Worm (Caenorhabditis elegans) whole organism, L1 larva: ENCODE measurements around the gene Y25C1A.2.

Experiments used
- C16A3.4 ChIP-seq: fragments of 150-350 bp; optimal IDR thresholded peaks from 2 replicates; lab custom pipeline; 2014; ENCODE audit warnings: missing biosample characterization, missing genetic modification characterization
- F16B12.6 ChIP-seq: fragments of 150-350 bp; optimal IDR thresholded peaks from 2 replicates; lab custom pipeline; 2014; ENCODE audit warnings: missing biosample characterization, missing genetic modification characterization
- aha-1 ChIP-seq: fragments of 150-350 bp; optimal IDR thresholded peaks from 2 replicates; lab custom pipeline; 2014; ENCODE audit warnings: missing biosample characterization, missing genetic modification characterization
- aly-2 ChIP-seq: fragments of 150-350 bp; optimal IDR thresholded peaks from 2 replicates; lab custom pipeline; 2014; ENCODE audit warnings: missing biosample characterization, missing genetic modification characterization
- ama-1 ChIP-seq: fragments of 150-350 bp; optimal IDR thresholded peaks from 2 replicates; lab custom pipeline; 2014
- blmp-1 ChIP-seq: fragments of 150-350 bp; optimal IDR thresholded peaks from 2 replicates; lab custom pipeline; 2014; ENCODE audit warnings: missing biosample characterization, missing genetic modification characterization
- ceh-63 ChIP-seq: fragments of 200-800 bp; sonication (Bioruptor generic); optimal IDR thresholded peaks from 2 replicates; lab custom pipeline; 2018; ENCODE audit warnings: mild to moderate bottlenecking, missing genetic modification characterization, missing compliant biosample characterization
- ceh-82 ChIP-seq, 3 experiments: fragments of 150-350 bp in 1 of 3; sonication (generic microtip) in 2 of 3; optimal IDR thresholded peaks; 2 replicates each; lab custom pipeline; 2014 to 2017; ENCODE audit warnings: missing biosample characterization in 3 of 3, missing genetic modification characterization in 3 of 3
- efl-1 ChIP-seq, 4 experiments: fragments of 150-350 bp; optimal IDR thresholded peaks in 3 of 4; peaks in 1 of 4; 1 replicate in 1 of 4; 2 replicates in 3 of 4; lab custom pipeline; 2014; ENCODE audit warnings: missing biosample characterization in 2 of 4, missing genetic modification characterization in 2 of 4, missing genetic modification reagents in 2 of 4
- efl-3 ChIP-seq: fragments of 200-800 bp; sonication (Bioruptor generic); optimal IDR thresholded peaks from 2 replicates; lab custom pipeline; 2018; ENCODE audit warnings: mild to moderate bottlenecking, missing genetic modification characterization, missing compliant biosample characterization
- egl-13 ChIP-seq: sonication (generic microtip); optimal IDR thresholded peaks from 2 replicates; lab custom pipeline; 2016; ENCODE audit warnings: missing genotype, missing genetic modification reagents, missing genetic modification characterization, missing compliant biosample characterization
- egl-27 ChIP-seq, 2 experiments: fragments of 150-350 bp in 1 of 2; sonication (generic microtip); optimal IDR thresholded peaks; 3 replicates each; lab custom pipeline; 2017 to 2018; ENCODE audit warnings: missing biosample characterization in 2 of 2, missing genetic modification characterization in 2 of 2, missing genetic modification reagents in 2 of 2
- fkh-4 ChIP-seq: sonication (generic microtip); optimal IDR thresholded peaks from 2 replicates; lab custom pipeline; 2016; ENCODE audit warnings: missing compliant biosample characterization, missing genetic modification characterization, borderline replicate concordance
- fos-1 ChIP-seq: fragments of 150-350 bp; optimal IDR thresholded peaks from 2 replicates; lab custom pipeline; 2014; ENCODE audit warnings: missing biosample characterization, missing genetic modification characterization
- hlh-17 ChIP-seq: fragments of 200-800 bp; sonication (Bioruptor generic); optimal IDR thresholded peaks from 2 replicates; lab custom pipeline; 2018; ENCODE audit warnings: missing genetic modification characterization, mild to moderate bottlenecking, missing compliant biosample characterization, moderate library complexity, borderline replicate concordance
- hpl-2 ChIP-seq: fragments of 150-350 bp; optimal IDR thresholded peaks from 2 replicates; lab custom pipeline; 2014; ENCODE audit warnings: missing biosample characterization, missing genetic modification reagents, missing genetic modification characterization
- jun-1 ChIP-seq: fragments of 150-350 bp; optimal IDR thresholded peaks from 2 replicates; lab custom pipeline; 2014; ENCODE audit warnings: missing biosample characterization, missing genetic modification reagents, missing genetic modification characterization
- lin-15B ChIP-seq: fragments of 150-350 bp; sonication (generic microtip); optimal IDR thresholded peaks from 3 replicates; lab custom pipeline; 2014; ENCODE audit warnings: missing biosample characterization, missing genetic modification characterization
- lin-35 ChIP-seq, 2 experiments: fragments of 150-350 bp; optimal IDR thresholded peaks; 2 replicates each; lab custom pipeline; 2014; ENCODE audit warnings: missing biosample characterization in 2 of 2, missing genetic modification characterization in 2 of 2, missing genetic modification reagents in 2 of 2
- lin-39 ChIP-seq: fragments of 150-350 bp; optimal IDR thresholded peaks from 2 replicates; lab custom pipeline; 2014; ENCODE audit warnings: missing biosample characterization, missing genetic modification reagents, missing genetic modification characterization
- lsy-2 ChIP-seq, 2 experiments: fragments of 150-350 bp; optimal IDR thresholded peaks; 2 replicates each; lab custom pipeline; 2014; ENCODE audit warnings: missing biosample characterization in 2 of 2, missing genetic modification characterization in 2 of 2
- mdl-1 ChIP-seq, 2 experiments: fragments of 150-350 bp; optimal IDR thresholded peaks; 2 replicates each; lab custom pipeline; 2014 to 2017; ENCODE audit warnings: missing biosample characterization in 2 of 2, missing genetic modification characterization in 2 of 2, inconsistent platforms in 1 of 2
- mef-2 ChIP-seq: fragments of 150-350 bp; optimal IDR thresholded peaks from 2 replicates; lab custom pipeline; 2014; ENCODE audit warnings: missing biosample characterization, missing genetic modification characterization
- mep-1 ChIP-seq: fragments of 150-350 bp; optimal IDR thresholded peaks from 2 replicates; lab custom pipeline; 2014; ENCODE audit warnings: missing biosample characterization, missing genetic modification characterization
- nhr-237 ChIP-seq: fragments of 150-350 bp; optimal IDR thresholded peaks from 2 replicates; lab custom pipeline; 2014; ENCODE audit warnings: missing biosample characterization, missing genetic modification characterization
- nhr-28 ChIP-seq: fragments of 150-350 bp; optimal IDR thresholded peaks from 2 replicates; lab custom pipeline; 2014; ENCODE audit warnings: missing biosample characterization, missing genetic modification characterization
- nhr-84 ChIP-seq: sonication (generic microtip); optimal IDR thresholded peaks from 2 replicates; lab custom pipeline; 2017; ENCODE audit warnings: missing biosample characterization, missing genetic modification characterization
- nhr-85 ChIP-seq: sonication (generic microtip); peaks from one replicate; lab custom pipeline; 2016; ENCODE audit warnings: missing genetic modification characterization, inconsistent platforms, missing compliant biosample characterization
- pax-3 ChIP-seq: fragments of 200-800 bp; sonication (Bioruptor generic); optimal IDR thresholded peaks from 2 replicates; lab custom pipeline; 2018; ENCODE audit warnings: mild to moderate bottlenecking, missing genetic modification characterization, moderate library complexity, missing compliant biosample characterization
- rnt-1 ChIP-seq: sonication (generic microtip); optimal IDR thresholded peaks from 2 replicates; lab custom pipeline; 2016; ENCODE audit warnings: mild to moderate bottlenecking, missing genetic modification characterization, moderate library complexity, missing compliant biosample characterization
- snpc-4 ChIP-seq: fragments of 150-350 bp; optimal IDR thresholded peaks from 2 replicates; lab custom pipeline; 2014; ENCODE audit warnings: missing biosample characterization, missing genetic modification characterization
- snu-23 ChIP-seq: sonication (generic microtip); optimal IDR thresholded peaks from 2 replicates; lab custom pipeline; 2016; ENCODE audit warnings: missing genetic modification characterization, missing compliant biosample characterization
- sptf-1 ChIP-seq: fragments of 150-350 bp; optimal IDR thresholded peaks from 2 replicates; lab custom pipeline; 2014; ENCODE audit warnings: missing biosample characterization, missing genetic modification characterization
- swsn-7 ChIP-seq: sonication (generic microtip); optimal IDR thresholded peaks from 2 replicates; lab custom pipeline; 2016; ENCODE audit warnings: missing genetic modification characterization, missing compliant biosample characterization
- tbx-2 ChIP-seq: sonication (generic microtip); optimal IDR thresholded peaks from 2 replicates; lab custom pipeline; 2016; ENCODE audit warnings: missing genetic modification characterization, missing compliant biosample characterization
- tlp-1 ChIP-seq: fragments of 150-350 bp; optimal IDR thresholded peaks from 2 replicates; lab custom pipeline; 2014; ENCODE audit warnings: missing biosample characterization, missing genetic modification characterization
- unc-130 ChIP-seq: fragments of 150-350 bp; optimal IDR thresholded peaks from 2 replicates; lab custom pipeline; 2017; ENCODE audit warnings: missing biosample characterization, missing genetic modification characterization, inconsistent platforms
- unc-30 ChIP-seq: sonication (generic microtip); optimal IDR thresholded peaks from 2 replicates; lab custom pipeline; 2017; ENCODE audit warnings: missing biosample characterization, missing genetic modification characterization
- unc-62 ChIP-seq: fragments of 150-350 bp; optimal IDR thresholded peaks from 2 replicates; lab custom pipeline; 2014; ENCODE audit warnings: missing biosample characterization, missing genetic modification reagents, missing genetic modification characterization
- unc-98 ChIP-seq: fragments of 200-800 bp; sonication (Bioruptor generic); IDR thresholded peaks from 2 replicates; pipeline ENCODE4 v1.3.6; 2022; ENCODE audit warnings: missing genetic modification characterization, missing compliant biosample characterization
- xbp-1 ChIP-seq: sonication (generic microtip); optimal IDR thresholded peaks from 2 replicates; lab custom pipeline; 2016; ENCODE audit warnings: missing genetic modification characterization, missing compliant biosample characterization
- zag-1 ChIP-seq: fragments of 150-350 bp; optimal IDR thresholded peaks from 2 replicates; lab custom pipeline; 2014; ENCODE audit warnings: missing biosample characterization, missing genetic modification characterization
- zip-4 ChIP-seq: fragments of 200-800 bp; sonication (Bioruptor generic); optimal IDR thresholded peaks from 2 replicates; lab custom pipeline; 2018; ENCODE audit warnings: mild to moderate bottlenecking, missing genetic modification characterization, moderate library complexity, missing compliant biosample characterization
- ztf-11 ChIP-seq, 2 experiments: sonication (generic microtip); optimal IDR thresholded peaks; 2 replicates each; lab custom pipeline; 2016 to 2017; ENCODE audit warnings: missing genetic modification characterization in 2 of 2, missing biosample characterization in 1 of 2, missing compliant biosample characterization in 1 of 2
- ztf-4 ChIP-seq: fragments of 150-350 bp; optimal IDR thresholded peaks from 2 replicates; lab custom pipeline; 2014; ENCODE audit warnings: missing biosample characterization, missing genetic modification characterization

Gene Y25C1A.2

ce11 chrII:3118907-3119382 is 6.5 kb downstream of the Y25C1A.2 start, which contains the start of gene T10D4.6 (continued):
- no peak for TF ChIP-seq tlp-1
- TF ChIP-seq efl-1 (optimal IDR thresholded peaks at IDR 0.05; lab: Kevin White, UChicago) = peak; percentile 51 to 67
- TF ChIP-seq efl-1 (GFP tag; optimal IDR thresholded peaks at IDR 0.05 in 1 of 2; lab: Kevin White, UChicago) = peak in 1 of 2 experiments; percentile 45
- no peak for TF ChIP-seq zag-1
- no peak for TF ChIP-seq swsn-7
- TF ChIP-seq F16B12.6 (tag; lab: Kevin White, UChicago) = peak; percentile 80
- no peak for TF ChIP-seq efl-3 (GFP tag; lab: Kevin White, UChicago)
- TF ChIP-seq nhr-28 = no peak
- no peak for TF ChIP-seq unc-130 (tag; lab: Kevin White, UChicago)
- no peak for TF ChIP-seq egl-13
- no peak for TF ChIP-seq unc-30
- TF ChIP-seq blmp-1 (tag; lab: Kevin White, UChicago) = no peak
- no peak for TF ChIP-seq lin-39
- TF ChIP-seq unc-62 (GFP tag; lab: Kevin White, UChicago) = no peak
- TF ChIP-seq mef-2 = no peak
- no peak for TF ChIP-seq sptf-1 (tag; lab: Kevin White, UChicago)
- TF ChIP-seq nhr-237 (tag; lab: Kevin White, UChicago) = no peak
- TF ChIP-seq lin-15B = no peak
- no peak for TF ChIP-seq fkh-4 (tag; lab: Kevin White, UChicago)
- TF ChIP-seq ceh-82 (tag; optimal IDR thresholded peaks at IDR 0.05; lab: Kevin White, UChicago) = peak in 1 of 3 experiments; percentile 19
- peak in 1 of 2 experiments; percentile 40 for TF ChIP-seq lsy-2 (tag; optimal IDR thresholded peaks at IDR 0.05; lab: Kevin White, UChicago)
- TF ChIP-seq hpl-2 = no peak
- peak; percentile 37 for TF ChIP-seq tbx-2 (tag; lab: Kevin White, UChicago)
- peak; percentile 44 for TF ChIP-seq snu-23 (GFP tag; lab: Kevin White, UChicago)
- no peak for TF ChIP-seq zip-4 (GFP tag; lab: Kevin White, UChicago)
- no peak for TF ChIP-seq nhr-85 (tag; lab: Kevin White, UChicago)
- TF ChIP-seq aly-2 (tag; lab: Kevin White, UChicago) = no peak
- no peak for TF ChIP-seq ztf-11 (tag; optimal IDR thresholded peaks at IDR 0.05; lab: Kevin White, UChicago)
- no peak for TF ChIP-seq mdl-1 (tag; optimal IDR thresholded peaks at IDR 0.05; lab: Kevin White, UChicago)
- peak; percentile 46 to 63 for TF ChIP-seq lin-35 (GFP tag; optimal IDR thresholded peaks at IDR 0.05; lab: Kevin White, UChicago)
- TF ChIP-seq ama-1 (lab: Kevin White, UChicago) = no peak

- TF ChIP-seq lin-15B = no peak
- no peak for TF ChIP-seq egl-27 (tag; optimal IDR thresholded peaks at IDR 0.05; lab: Kevin White, UChicago)
- TF ChIP-seq hpl-2 = no peak
- no peak for TF ChIP-seq efl-3 (GFP tag; lab: Kevin White, UChicago)
- TF ChIP-seq rnt-1 (tag; lab: Kevin White, UChicago) = no peak
- no peak for TF ChIP-seq mef-2
- no peak for TF ChIP-seq jun-1
- TF ChIP-seq mep-1 (tag; lab: Kevin White, UChicago) = no peak
- TF ChIP-seq, all 84 proteins: peak for 0
Observed at ce11 chrII:3123206-3123605, 10.8 kb downstream of the Y25C1A.2 start, which contains the start of gene srh-71. Gene srh-71 (plus strand): TSS chrII:3123506.

- TF ChIP-seq lin-35 (GFP tag; optimal IDR thresholded peaks at IDR 0.05; lab: Kevin White, UChicago) (no peak), hlh-17 (GFP tag; lab: Kevin White, UChicago) (no peak), ztf-4 (tag; lab: Kevin White, UChicago) (no peak), aha-1 (tag; lab: Kevin White, UChicago) (no peak), lin-15B (no peak), swsn-7 (no peak), aly-2 (tag; lab: Kevin White, UChicago) (no peak), ceh-63 (GFP tag; lab: Kevin White, UChicago) (no peak), nhr-237 (tag; lab: Kevin White, UChicago) (no peak), C16A3.4 (tag; lab: Kevin White, UChicago) (no peak), nhr-84 (tag; lab: Kevin White, UChicago) (no peak), pax-3 (tag; lab: Kevin White, UChicago) (no peak), unc-98 (GFP tag; lab: Robert Waterston, UW) (no peak), fos-1 (tag; lab: Kevin White, UChicago) (no peak), xbp-1 (tag; lab: Kevin White, UChicago) (no peak), snpc-4 (no peak)
Observed at ce11 chrII:3126341-3126740, 13.9 kb downstream of the Y25C1A.2 start, which contains the start of gene ins-19. Gene ins-19 (minus strand): TSS chrII:3126441.
